Worm (Caenorhabditis elegans): ENCODE results near the gene C44C10.9.

DNA sequence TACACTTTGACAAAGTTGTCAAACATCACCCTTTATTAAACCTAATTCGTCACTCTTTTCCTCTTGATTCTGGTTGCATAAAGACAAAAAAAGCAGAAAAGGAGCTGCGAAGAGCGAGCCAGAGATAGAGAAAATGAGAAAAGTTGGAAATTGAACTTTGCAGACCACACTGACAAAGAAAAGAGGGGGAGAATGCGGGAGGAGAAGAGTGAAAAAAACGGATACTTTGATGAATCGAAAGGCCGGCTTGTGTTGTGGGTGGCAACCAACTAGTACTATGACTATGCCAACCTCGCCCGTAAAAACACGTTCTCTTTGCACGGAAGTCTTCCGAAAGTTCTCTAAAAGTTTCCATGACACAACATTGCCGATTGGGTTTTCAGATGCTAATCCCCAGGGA lies 9.3 kb upstream of the C44C10.9 start:
- TF ChIP-seq flt-1 (GFP tag; IDR thresholded peaks at IDR 0.05) (no peak), T22C8.4 (GFP tag; IDR thresholded peaks at IDR 0.05) (no peak), med-1 (GFP tag; optimal IDR thresholded peaks at IDR 0.05; ENCODE audit: insufficient read depth) (no peak), ztf-29 (GFP tag; IDR thresholded peaks at IDR 0.05) (no peak), tab-1 (GFP tag; IDR thresholded peaks at IDR 0.05) (no peak), cog-1 (tag; optimal IDR thresholded peaks at IDR 0.05) (no peak), ztf-23 (GFP tag; IDR thresholded peaks at IDR 0.05) (no peak), ref-1 (GFP tag; conservative IDR thresholded peaks at IDR 0.05) (no peak)
